Fruit fly (Drosophila melanogaster) whole organism, embryonic: ENCODE results near the gene Srp19.

Source experiments
- Atf-2 ChIP-seq: fragments of 200-800 bp; sonication (Bioruptor generic); optimal IDR thresholded peaks from 2 replicates; lab custom pipeline; 2016; ENCODE audit warnings: missing biosample characterization, missing genetic modification characterization
- CG1024 ChIP-seq: fragments of 200-800 bp; sonication (Bioruptor generic); IDR thresholded peaks from 2 replicates; pipeline ENCODE4 v1.3.6; 2022; ENCODE audit warnings: missing biosample characterization, missing genetic modification characterization
- CG10959 ChIP-seq: fragments of 200-800 bp; sonication (Bioruptor generic); IDR thresholded peaks from 2 replicates; pipeline ENCODE4 v1.3.6; 2022; ENCODE audit warnings: missing biosample characterization, missing genetic modification characterization
- CG11093 ChIP-seq: fragments of 200-800 bp; sonication (Bioruptor generic); IDR thresholded peaks from 3 replicates; pipeline ENCODE4 v1.3.6; 2022; ENCODE audit warnings: missing biosample characterization, missing genetic modification characterization
- CG11247 ChIP-seq: fragments of 200-800 bp; sonication (Bioruptor generic); IDR thresholded peaks from 2 replicates; pipeline ENCODE4 v1.3.6; 2022; ENCODE audit warnings: missing biosample characterization, missing genetic modification characterization
- CG11504 ChIP-seq: fragments of 200-800 bp; sonication (Bioruptor generic); optimal IDR thresholded peaks from 3 replicates; lab custom pipeline; 2019; ENCODE audit warnings: missing biosample characterization, mild to moderate bottlenecking, missing genetic modification characterization, moderate library complexity
- CG11560 ChIP-seq: fragments of 200-800 bp; sonication (Bioruptor generic); IDR thresholded peaks from 3 replicates; pipeline ENCODE4 v1.3.6; 2022; ENCODE audit warnings: missing biosample characterization, missing genetic modification characterization
- CG12071 ChIP-seq: fragments of 200-800 bp; sonication (Bioruptor generic); optimal IDR thresholded peaks from 3 replicates; lab custom pipeline; 2018; ENCODE audit warnings: missing biosample characterization, mild to moderate bottlenecking, missing genetic modification characterization
- CG12236 ChIP-seq: fragments of 200-800 bp; sonication (Bioruptor generic); optimal IDR thresholded peaks from 2 replicates; lab custom pipeline; 2016; ENCODE audit warnings: missing biosample characterization, missing genetic modification characterization
- CG13624 ChIP-seq: fragments of 200-800 bp; sonication (Bioruptor generic); optimal IDR thresholded peaks from 2 replicates; lab custom pipeline; 2016; ENCODE audit warnings: missing biosample characterization, missing genetic modification characterization
- CG13775 ChIP-seq: fragments of 200-800 bp; sonication (Bioruptor generic); optimal IDR thresholded peaks from 3 replicates; lab custom pipeline; 2017; ENCODE audit warnings: missing biosample characterization, mild to moderate bottlenecking, missing genetic modification characterization
- CG17802 ChIP-seq: fragments of 200-800 bp; sonication (Bioruptor generic); optimal IDR thresholded peaks from 2 replicates; lab custom pipeline; 2018; ENCODE audit warnings: missing biosample characterization, mild to moderate bottlenecking, missing genetic modification characterization, moderate library complexity
- CG1832 ChIP-seq: fragments of 200-800 bp; sonication (Bioruptor generic); optimal IDR thresholded peaks from 2 replicates; lab custom pipeline; 2017; ENCODE audit warnings: missing biosample characterization, mild to moderate bottlenecking, missing genetic modification characterization, inconsistent platforms
- CG18599 ChIP-seq: fragments of 200-800 bp; sonication (Bioruptor generic); optimal IDR thresholded peaks from 3 replicates; lab custom pipeline; 2017; ENCODE audit warnings: missing biosample characterization, missing genetic modification characterization, mild to moderate bottlenecking, moderate library complexity, missing genetic modification reagents
- CG2712 ChIP-seq: fragments of 200-800 bp; optimal IDR thresholded peaks from 3 replicates; lab custom pipeline; 2019; ENCODE audit warnings: missing biosample characterization, mild to moderate bottlenecking, missing genetic modification characterization, moderate library complexity
- CG2875 ChIP-seq: fragments of 200-800 bp; sonication (Bioruptor generic); optimal IDR thresholded peaks from 2 replicates; lab custom pipeline; 2017; ENCODE audit warnings: missing biosample characterization, mild to moderate bottlenecking, missing genetic modification characterization, missing genetic modification reagents
- CG33213 ChIP-seq: fragments of 200-800 bp; sonication (Bioruptor generic); optimal IDR thresholded peaks from 3 replicates; lab custom pipeline; 2016; ENCODE audit warnings: missing biosample characterization, missing genetic modification characterization
- CG3407 ChIP-seq: fragments of 200-800 bp; sonication (Bioruptor generic); optimal IDR thresholded peaks from 2 replicates; lab custom pipeline; 2018; ENCODE audit warnings: missing biosample characterization, mild to moderate bottlenecking, missing genetic modification characterization
- CG3838 ChIP-seq: fragments of 200-800 bp; sonication (Bioruptor generic); optimal IDR thresholded peaks from 3 replicates; lab custom pipeline; 2016; ENCODE audit warnings: missing biosample characterization, missing genetic modification characterization
- CG6689 ChIP-seq: fragments of 200-800 bp; sonication (Bioruptor generic); IDR thresholded peaks from 2 replicates; pipeline ENCODE4 v1.3.6; 2022; ENCODE audit warnings: missing biosample characterization, missing genetic modification characterization
- CG7987 ChIP-seq: fragments of 200-800 bp; sonication (Bioruptor generic); optimal IDR thresholded peaks from 2 replicates; lab custom pipeline; 2018; ENCODE audit warnings: missing biosample characterization, mild to moderate bottlenecking, missing genetic modification characterization, moderate library complexity
- CG8478 ChIP-seq: fragments of >200 bp; optimal IDR thresholded peaks from 2 replicates; lab custom pipeline; 2018
- CkIIα-i1 ChIP-seq: fragments of 200-800 bp; sonication (Bioruptor generic); IDR thresholded peaks from 2 replicates; pipeline ENCODE4 v1.3.6; 2022; ENCODE audit warnings: missing biosample characterization, missing genetic modification characterization
- Dek ChIP-seq: fragments of 200-800 bp; sonication (Bioruptor generic); optimal IDR thresholded peaks from 3 replicates; lab custom pipeline; 2019; ENCODE audit warnings: missing biosample characterization, mild to moderate bottlenecking, missing genetic modification characterization, moderate library complexity
- Dip2 ChIP-seq: fragments of 200-800 bp; sonication (Bioruptor generic); IDR thresholded peaks from 2 replicates; pipeline ENCODE4 v1.3.6; 2022; ENCODE audit warnings: missing biosample characterization, missing genetic modification characterization
- Drgx ChIP-seq: fragments of 200-800 bp; sonication (Bioruptor generic); IDR thresholded peaks from 2 replicates; pipeline ENCODE4 v1.3.6; 2022; ENCODE audit warnings: missing biosample characterization, missing genetic modification characterization
- Ets65A ChIP-seq: fragments of 200-800 bp; sonication (Bioruptor generic); peaks from one replicate; lab custom pipeline; 2016; ENCODE audit warnings: missing biosample characterization, missing genetic modification characterization
- GATAe ChIP-seq: fragments of 200-800 bp; sonication (Bioruptor generic); conservative IDR thresholded peaks from 2 replicates; pipeline ENCODE4 v1.3.6; 2022; ENCODE audit warnings: missing biosample characterization, missing genetic modification characterization
- Max ChIP-seq: fragments of 200-800 bp; sonication (Bioruptor generic); optimal IDR thresholded peaks from 2 replicates; lab custom pipeline; 2016; ENCODE audit warnings: missing biosample characterization, mild to moderate bottlenecking, missing genetic modification characterization
- Nf-YA ChIP-seq: fragments of 200-800 bp; sonication (Bioruptor generic); IDR thresholded peaks from 2 replicates; pipeline ENCODE4 v1.3.6; 2022; ENCODE audit warnings: missing biosample characterization, missing genetic modification characterization
- Oli ChIP-seq: fragments of 200-800 bp; sonication (Bioruptor generic); optimal IDR thresholded peaks from 2 replicates; lab custom pipeline; 2018; ENCODE audit warnings: missing biosample characterization, mild to moderate bottlenecking, missing genetic modification characterization, moderate library complexity
- Ssrp ChIP-seq: fragments of 200-800 bp; sonication (Bioruptor generic); optimal IDR thresholded peaks from 2 replicates; lab custom pipeline; 2018; ENCODE audit warnings: missing biosample characterization, mild to moderate bottlenecking, missing genetic modification characterization, moderate library complexity
- Taf1 ChIP-seq: fragments of 200-800 bp; sonication (Bioruptor generic); IDR thresholded peaks from 2 replicates; pipeline ENCODE4 v1.3.6; 2022; ENCODE audit warnings: missing biosample characterization, missing genetic modification characterization
- Xrp1 ChIP-seq: fragments of 200-800 bp; sonication (Bioruptor generic); IDR thresholded peaks from 2 replicates; pipeline ENCODE4 v1.3.6; 2022; ENCODE audit warnings: missing biosample characterization, missing genetic modification characterization
- ab ChIP-seq: fragments of 200-800 bp; sonication (Bioruptor generic); optimal IDR thresholded peaks from 2 replicates; lab custom pipeline; 2016; ENCODE audit warnings: missing biosample characterization, missing genetic modification characterization
- bowl ChIP-seq: fragments of 200-800 bp; sonication (Bioruptor generic); IDR thresholded peaks from 2 replicates; pipeline ENCODE4 v1.3.6; 2022; ENCODE audit warnings: missing biosample characterization, missing genetic modification characterization
- br ChIP-seq: fragments of >200 bp; optimal IDR thresholded peaks from 2 replicates; lab custom pipeline; 2017
- cad ChIP-seq: fragments of >200 bp; optimal IDR thresholded peaks from 2 replicates; lab custom pipeline; 2017; ENCODE audit warnings: missing biosample characterization, missing genetic modification characterization
- cato ChIP-seq: fragments of 200-800 bp; sonication (Bioruptor generic); optimal IDR thresholded peaks from 2 replicates; lab custom pipeline; 2016; ENCODE audit warnings: missing biosample characterization, missing genetic modification characterization, borderline replicate concordance
- chm ChIP-seq: fragments of 200-800 bp; sonication (Bioruptor generic); IDR thresholded peaks from 2 replicates; pipeline ENCODE4 v1.3.6; 2022; ENCODE audit warnings: missing biosample characterization, missing genetic modification characterization
- corto ChIP-seq: fragments of 200-800 bp; sonication (Bioruptor generic); optimal IDR thresholded peaks from 2 replicates; lab custom pipeline; 2016; ENCODE audit warnings: missing biosample characterization, mild to moderate bottlenecking, missing genetic modification characterization, moderate library complexity
- gcm2 ChIP-seq: fragments of 200-800 bp; sonication (Bioruptor generic); optimal IDR thresholded peaks from 2 replicates; lab custom pipeline; 2016; ENCODE audit warnings: missing biosample characterization, missing genetic modification characterization
- grau ChIP-seq: fragments of 200-800 bp; optimal IDR thresholded peaks from 3 replicates; lab custom pipeline; 2019; ENCODE audit warnings: missing biosample characterization, mild to moderate bottlenecking, missing genetic modification characterization, moderate library complexity
- gro ChIP-seq: fragments of 200-800 bp; sonication (Bioruptor generic); optimal IDR thresholded peaks from 2 replicates; lab custom pipeline; 2016; ENCODE audit warnings: missing biosample characterization, missing genetic modification characterization
- lola ChIP-seq, 3 experiments: fragments of >200 bp in 2 of 3; fragments of 200-800 bp in 1 of 3; sonication (Bioruptor generic) in 1 of 3; optimal IDR thresholded peaks; 2 replicates each; lab custom pipeline; 2017 to 2019; ENCODE audit warnings: missing biosample characterization in 3 of 3, missing genetic modification characterization in 3 of 3, mild to moderate bottlenecking in 1 of 3, moderate library complexity in 1 of 3
- mam ChIP-seq: fragments of 200-800 bp; sonication (Bioruptor generic); optimal IDR thresholded peaks from 3 replicates; lab custom pipeline; 2016; ENCODE audit warnings: missing biosample characterization, missing genetic modification characterization
- mirr ChIP-seq: fragments of 200-800 bp; sonication (Bioruptor generic); optimal IDR thresholded peaks from 3 replicates; lab custom pipeline; 2018; ENCODE audit warnings: missing biosample characterization, mild to moderate bottlenecking, missing genetic modification characterization
- oc ChIP-seq: fragments of 200-800 bp; sonication (Bioruptor generic); optimal IDR thresholded peaks from 2 replicates; lab custom pipeline; 2018; ENCODE audit warnings: missing biosample characterization, mild to moderate bottlenecking, missing genetic modification characterization, moderate library complexity
- sima ChIP-seq: fragments of 200-800 bp; sonication (Bioruptor generic); optimal IDR thresholded peaks from 2 replicates; lab custom pipeline; 2016; ENCODE audit warnings: missing biosample characterization, missing genetic modification characterization
- stc ChIP-seq: fragments of 200-800 bp; sonication (Bioruptor generic); IDR thresholded peaks from 2 replicates; pipeline ENCODE4 v1.3.6; 2022; ENCODE audit warnings: missing biosample characterization, missing genetic modification characterization
- sug ChIP-seq: fragments of 200-800 bp; optimal IDR thresholded peaks from 2 replicates; lab custom pipeline; 2019; ENCODE audit warnings: missing biosample characterization, mild to moderate bottlenecking, missing genetic modification characterization, moderate library complexity
- trh ChIP-seq: fragments of 200-800 bp; sonication (Bioruptor generic); optimal IDR thresholded peaks from 2 replicates; lab custom pipeline; 2016; ENCODE audit warnings: missing biosample characterization, missing genetic modification characterization

Gene Srp19

dm6 chr3L:7360324-7360852, 12.6 kb upstream of the Srp19 start, which contains the start of gene Sec63 (continued):
- TF ChIP-seq CG18599 (GFP tag; lab: Kevin White, UChicago) = peak; percentile 62
- TF ChIP-seq GATAe (GFP tag; lab: Robert Waterston, UW) = no peak
- no peak for TF ChIP-seq ab (GFP tag; lab: Kevin White, UChicago)
- 0 out of 2 replicates have a peak, but pooled peaks have one; percentile 18 for TF ChIP-seq stc (GFP tag; lab: Robert Waterston, UW)
- TF ChIP-seq CG13775 (GFP tag; lab: Kevin White, UChicago) = peak; percentile 48
- TF ChIP-seq CG3407 = no peak
- peak; percentile 53 for TF ChIP-seq grau (tag; lab: Kevin White, UChicago)
- no peak for TF ChIP-seq CG7987
- 0 out of 2 replicates have a peak, but pooled peaks have one; percentile 34 for TF ChIP-seq chm
- no peak for TF ChIP-seq Dip2 (GFP tag; lab: Robert Waterston, UW)
- no peak for TF ChIP-seq CG1832 (GFP tag; lab: Kevin White, UChicago)
- TF ChIP-seq mirr (GFP tag; lab: Kevin White, UChicago) = no peak
- TF ChIP-seq corto (GFP tag; lab: Kevin White, UChicago) = no peak
- peak; percentile 36 for TF ChIP-seq cato
- TF ChIP-seq CG2875 (GFP tag; lab: Kevin White, UChicago) = no peak
- TF ChIP-seq CG8478 (lab: Kevin White, UChicago) = no peak
- no peak for TF ChIP-seq cad (GFP tag; lab: Kevin White, UChicago)

dm6 chr3L:7359827-7360323, 12.0 kb upstream of the Srp19 start, which contains the start of gene pst:
Gene pst (minus strand): TSS chr3L:7360263.
- TF ChIP-seq Ssrp = no peak
- TF ChIP-seq CG11247 (GFP tag; lab: Robert Waterston, UW) = peak; percentile 29; the same call in 1 of the 2 replicates
- TF ChIP-seq CG11560 (tag; lab: Robert Waterston, UW) = no peak
- TF ChIP-seq CG6689 (GFP tag; lab: Robert Waterston, UW) = no peak
- TF ChIP-seq lola (GFP tag; optimal IDR thresholded peaks at IDR 0.05; lab: Kevin White, UChicago) = no peak
- peak; percentile 45 for TF ChIP-seq oc (tag; lab: Kevin White, UChicago)
- no peak for TF ChIP-seq Oli (tag; lab: Kevin White, UChicago)
- TF ChIP-seq mam (GFP tag; lab: Kevin White, UChicago) = no peak
- TF ChIP-seq CG2712 (tag; lab: Kevin White, UChicago) = no peak
- no peak for TF ChIP-seq Nf-YA (GFP tag; lab: Robert Waterston, UW)
- TF ChIP-seq bowl (GFP tag; lab: Robert Waterston, UW) = peak; percentile 53; the same call in 1 of the 2 replicates
- no peak for TF ChIP-seq Max (GFP tag; lab: Kevin White, UChicago)
- TF ChIP-seq CkIIα-i1 (GFP tag; lab: Robert Waterston, UW) = no peak
- TF ChIP-seq CG12236 (GFP tag; lab: Kevin White, UChicago) = no peak
- peak; percentile 52 for TF ChIP-seq CG12071 (GFP tag; lab: Kevin White, UChicago)
- no peak for TF ChIP-seq CG11093 (GFP tag; lab: Robert Waterston, UW)
- no peak; the same call in 1 of the 2 replicates for TF ChIP-seq Drgx (GFP tag; lab: Robert Waterston, UW)
- no peak for TF ChIP-seq Xrp1
- no peak for TF ChIP-seq gcm2 (GFP tag; lab: Kevin White, UChicago)
- no peak for TF ChIP-seq sima
- TF ChIP-seq CG33213 (GFP tag; lab: Kevin White, UChicago) = no peak
- TF ChIP-seq gro (GFP tag; lab: Kevin White, UChicago) = peak; percentile 8
- no peak for TF ChIP-seq br (lab: Kevin White, UChicago)
- no peak for TF ChIP-seq CG17802 (tag; lab: Kevin White, UChicago)
- TF ChIP-seq CG10959 = no peak
- TF ChIP-seq Dek (tag; lab: Kevin White, UChicago) = peak; percentile 35
- TF ChIP-seq Ets65A (GFP tag; lab: Kevin White, UChicago) = no peak
- TF ChIP-seq CG3838 = no peak
- peak; percentile 63 for TF ChIP-seq CG13624
- no peak for TF ChIP-seq trh (GFP tag; lab: Kevin White, UChicago)
- TF ChIP-seq CG11504 (tag; lab: Kevin White, UChicago) = no peak
- peak; percentile 34 for TF ChIP-seq sug (tag; lab: Kevin White, UChicago)
- no peak for TF ChIP-seq Taf1
- TF ChIP-seq Atf-2 (GFP tag; lab: Kevin White, UChicago) = peak; percentile 14
- TF ChIP-seq CG1024 (GFP tag; lab: Robert Waterston, UW) = no peak
